Fruit fly (Drosophila melanogaster): ENCODE data around the gene CG5151.
A peak's percentile ranks its signal among the peaks of the same experiment; 100 is the strongest.

The CG5151 gene

DNA sequence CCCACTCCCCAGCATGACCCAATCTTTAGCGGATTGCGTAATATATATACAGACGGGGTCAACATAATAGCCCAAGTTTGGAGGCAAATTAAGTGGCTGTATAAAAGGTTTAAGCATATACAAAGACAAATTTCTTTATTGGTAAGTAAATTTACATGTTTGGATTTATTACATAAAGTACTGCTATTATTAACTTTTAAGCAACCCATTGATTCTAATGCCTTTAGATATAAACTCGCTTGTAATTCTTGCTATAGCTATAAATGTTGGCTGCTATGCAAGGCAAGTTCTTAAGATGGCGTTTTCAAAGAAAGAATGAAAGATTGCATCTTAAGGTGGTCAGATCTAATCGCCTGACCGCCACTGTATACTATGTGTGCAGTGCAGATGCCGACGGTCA lies 38.0 kb upstream of the CG5151 start (continued):
- TF ChIP-seq lbe (GFP tag; optimal IDR thresholded peaks at IDR 0.05), result no peak
- TF ChIP-seq Nf-YC (tag; optimal IDR thresholded peaks at IDR 0.05), result peak; percentile 22
- TF ChIP-seq ap (GFP tag; IDR thresholded peaks at IDR 0.05), result no peak
- TF ChIP-seq CG5180 (GFP tag; optimal IDR thresholded peaks at IDR 0.05), result no peak
- TF ChIP-seq dpn (GFP tag; optimal IDR thresholded peaks at IDR 0.05), result peak in 1 of 2 experiments; percentile 6
- no peak for TF ChIP-seq gfzf (GFP tag; optimal IDR thresholded peaks at IDR 0.05)
- TF ChIP-seq CG13296 (GFP tag; optimal IDR thresholded peaks at IDR 0.05), result peak; percentile 62
- TF ChIP-seq bab2 (GFP tag; optimal IDR thresholded peaks at IDR 0.05), result no peak
- no peak for TF ChIP-seq Chrac-16 (GFP tag; optimal IDR thresholded peaks at IDR 0.05)
- peak; percentile 65 for TF ChIP-seq sens (GFP tag)
- TF ChIP-seq dan (GFP tag; IDR thresholded peaks at IDR 0.05), result no peak
- TF ChIP-seq dysf (GFP tag; IDR thresholded peaks at IDR 0.05), result peak; percentile 53; the same call in 2 of the 3 replicates
- TF ChIP-seq Taf1 (GFP tag; IDR thresholded peaks at IDR 0.05), result peak; percentile 7; the same call in 1 of the 2 replicates
- TF ChIP-seq Spps (tag; optimal IDR thresholded peaks at IDR 0.05), result no peak
- TF ChIP-seq sr (GFP tag; IDR thresholded peaks at IDR 0.05), result no peak
- no peak for TF ChIP-seq CG12744 (GFP tag; optimal IDR thresholded peaks at IDR 0.05)
- no peak for TF ChIP-seq pros (GFP tag; optimal IDR thresholded peaks at IDR 0.05)
- no peak for TF ChIP-seq CG10979 (tag; optimal IDR thresholded peaks at IDR 0.05)
- TF ChIP-seq PHDP (tag; optimal IDR thresholded peaks at IDR 0.05), result peak; percentile 37
- peak; percentile 2 for TF ChIP-seq CG11723 (GFP tag; optimal IDR thresholded peaks at IDR 0.05)
- TF ChIP-seq sug (tag; optimal IDR thresholded peaks at IDR 0.05), result peak; percentile 6
- TF ChIP-seq CG10959 (GFP tag; IDR thresholded peaks at IDR 0.05), result no peak
- peak; percentile 33 for TF ChIP-seq CG18262 (tag; optimal IDR thresholded peaks at IDR 0.05)
- no peak for TF ChIP-seq CG9609 (GFP tag; optimal IDR thresholded peaks at IDR 0.05)
- TF ChIP-seq fd96Cb (tag; optimal IDR thresholded peaks at IDR 0.05), result no peak
- TF ChIP-seq org-1 (GFP tag; optimal IDR thresholded peaks at IDR 0.05), result peak; percentile 38
- TF ChIP-seq CG12659 (GFP tag; optimal IDR thresholded peaks at IDR 0.05), result peak; percentile 20
- no peak for TF ChIP-seq bbx (GFP tag; IDR thresholded peaks at IDR 0.05; ENCODE audit: partially characterized antibody)
- peak; percentile 57 for TF ChIP-seq Sox100B (GFP tag; optimal IDR thresholded peaks at IDR 0.05)
- TF ChIP-seq NK7.1 (GFP tag; optimal IDR thresholded peaks at IDR 0.05), result no peak
- TF ChIP-seq ase (GFP tag; IDR thresholded peaks at IDR 0.05), result no peak
- peak; percentile 16 for TF ChIP-seq CG10274 (GFP tag; optimal IDR thresholded peaks at IDR 0.05)
- 0 out of 2 replicates have a peak, but pooled peaks have one; percentile 21 for TF ChIP-seq Ada2b (GFP tag; IDR thresholded peaks at IDR 0.05)
- no peak for TF ChIP-seq maf-S (GFP tag; optimal IDR thresholded peaks at IDR 0.05)
- no peak for TF ChIP-seq B-H2 (GFP tag; optimal IDR thresholded peaks at IDR 0.05)
- no peak for TF ChIP-seq Atf3 (GFP tag; optimal IDR thresholded peaks at IDR 0.05)
- TF ChIP-seq mam (GFP tag; optimal IDR thresholded peaks at IDR 0.05), result peak; percentile 39
- peak; percentile 17 for TF ChIP-seq CG15514 (GFP tag; optimal IDR thresholded peaks at IDR 0.05)
- TF ChIP-seq CG15073 (GFP tag; optimal IDR thresholded peaks at IDR 0.05), result no peak
- no peak for TF ChIP-seq CG15011 (GFP tag; optimal IDR thresholded peaks at IDR 0.05)
- TF ChIP-seq nau (GFP tag; optimal IDR thresholded peaks at IDR 0.05), result peak; percentile 11
- TF ChIP-seq schlank (tag; optimal IDR thresholded peaks at IDR 0.05), result no peak
- peak; percentile 58 for TF ChIP-seq grau (tag; optimal IDR thresholded peaks at IDR 0.05)
- TF ChIP-seq CG3281 (GFP tag; optimal IDR thresholded peaks at IDR 0.05), result peak; percentile 59
- peak; percentile 51; the same call in 2 of the 3 replicates for TF ChIP-seq CG11695 (GFP tag; IDR thresholded peaks at IDR 0.05)
- TF ChIP-seq CG4360 (GFP tag; IDR thresholded peaks at IDR 0.05), result no peak
- TF ChIP-seq CG13624 (GFP tag; optimal IDR thresholded peaks at IDR 0.05), result no peak
- TF ChIP-seq zfh2 (GFP tag; optimal IDR thresholded peaks at IDR 0.05), result peak; percentile 24
- peak; percentile 4 for TF ChIP-seq Hr3 (GFP tag; optimal IDR thresholded peaks at IDR 0.05)
- no peak for TF ChIP-seq CG6813 (GFP tag; optimal IDR thresholded peaks at IDR 0.05)
- TF ChIP-seq H2.0 (GFP tag; IDR thresholded peaks at IDR 0.05), result no peak
- TF ChIP-seq gro (GFP tag; optimal IDR thresholded peaks at IDR 0.05), result peak; percentile 3
